Worm (Caenorhabditis elegans): Measurements from ENCODE around the gene F07F6.7.

Gene F07F6.7

ce11 chrII:5429522-5430257 is 6.0 kb upstream of the F07F6.7 start, which contains the start of the genes F07F6.4 and F07F6.2:
F07F6.4 (minus strand) TSS chrII:5429572.
F07F6.2 (plus strand) TSS chrII:5430207.
- TF ChIP-seq lin-38 (GFP tag; IDR thresholded peaks at IDR 0.05) (peak; percentile 46; the same call in 1 of the 2 replicates), pqm-1 (tag; optimal IDR thresholded peaks at IDR 0.05) (peak; percentile 27), dpl-1 (GFP tag; optimal IDR thresholded peaks at IDR 0.05) (peak; percentile 59), ceh-20 (GFP tag; IDR thresholded peaks at IDR 0.05) (no peak), madf-9 (GFP tag; conservative IDR thresholded peaks at IDR 0.05) (no peak), Y105C5A.15 (GFP tag; IDR thresholded peaks at IDR 0.05) (no peak), ces-1 (GFP tag; optimal IDR thresholded peaks at IDR 0.05) (no peak), nhr-6 (tag; optimal IDR thresholded peaks at IDR 0.05) (peak; percentile 15), ZK546.5 (tag; optimal IDR thresholded peaks at IDR 0.05) (no peak), mep-1 (tag; optimal IDR thresholded peaks at IDR 0.05) (peak; percentile 27), mxl-3 (GFP tag; optimal IDR thresholded peaks at IDR 0.05) (peak; percentile 7), hlh-11 (tag; optimal IDR thresholded peaks at IDR 0.05) (no peak), dve-1 (tag; optimal IDR thresholded peaks at IDR 0.05; ENCODE audit: insufficient read depth) (peak; percentile 39), duxl-1 (tag; optimal IDR thresholded peaks at IDR 0.05; ENCODE audit: poor library complexity) (no peak), nhr-10 (tag; optimal IDR thresholded peaks at IDR 0.05) (no peak), arid-1 (GFP tag; conservative IDR thresholded peaks at IDR 0.05) (no peak), lsy-2 (tag; optimal IDR thresholded peaks at IDR 0.05) (peak in 1 of 2 experiments; percentile 64), snpc-1.2 (GFP tag; IDR thresholded peaks at IDR 0.05) (no peak), ama-1 (optimal IDR thresholded peaks at IDR 0.05) (no peak), Y48G9A.11 (GFP tag; IDR thresholded peaks at IDR 0.05) (no peak), Y5F2A.4 (GFP tag; optimal IDR thresholded peaks at IDR 0.05) (no peak), spr-3 (GFP tag; optimal IDR thresholded peaks at IDR 0.05) (no peak), lin-1 (GFP tag; IDR thresholded peaks at IDR 0.05) (no peak), mes-2 (tag; optimal IDR thresholded peaks at IDR 0.05; ENCODE audit: poor library complexity, severe bottlenecking) (peak; percentile 68), dmd-8 (GFP tag; IDR thresholded peaks at IDR 0.05) (no peak), zag-1 (tag; optimal IDR thresholded peaks at IDR 0.05) (no peak), aha-1 (tag) (peak; percentile 90), nhr-11 (tag; optimal IDR thresholded peaks at IDR 0.05) (no peak), snpc-4 (tag; optimal IDR thresholded peaks at IDR 0.05) (no peak), F44E2.7 (GFP tag; IDR thresholded peaks at IDR 0.05) (no peak), sdz-12 (GFP tag; optimal IDR thresholded peaks at IDR 0.05) (no peak)

- TF ChIP-seq nhr-28 (tag; optimal IDR thresholded peaks at IDR 0.05): peak; percentile 19
- no peak for TF ChIP-seq spr-3 (GFP tag; optimal IDR thresholded peaks at IDR 0.05)
- TF ChIP-seq snpc-1.2 (GFP tag; IDR thresholded peaks at IDR 0.05): no peak
- no peak for TF ChIP-seq zag-1 (tag; optimal IDR thresholded peaks at IDR 0.05)
- no peak for TF ChIP-seq ces-1 (GFP tag; optimal IDR thresholded peaks at IDR 0.05)
- TF ChIP-seq daf-19 (GFP tag; conservative IDR thresholded peaks at IDR 0.05): no peak
- no peak for TF ChIP-seq daf-8 (GFP tag; IDR thresholded peaks at IDR 0.05)
- TF ChIP-seq hif-1 (tag; optimal IDR thresholded peaks at IDR 0.05): no peak
- TF ChIP-seq mes-2 (tag; optimal IDR thresholded peaks at IDR 0.05; ENCODE audit: poor library complexity, severe bottlenecking): no peak
Measured at ce11 chrII:5426470-5426869, 2.8 kb upstream of the F07F6.7 start.

DNA sequence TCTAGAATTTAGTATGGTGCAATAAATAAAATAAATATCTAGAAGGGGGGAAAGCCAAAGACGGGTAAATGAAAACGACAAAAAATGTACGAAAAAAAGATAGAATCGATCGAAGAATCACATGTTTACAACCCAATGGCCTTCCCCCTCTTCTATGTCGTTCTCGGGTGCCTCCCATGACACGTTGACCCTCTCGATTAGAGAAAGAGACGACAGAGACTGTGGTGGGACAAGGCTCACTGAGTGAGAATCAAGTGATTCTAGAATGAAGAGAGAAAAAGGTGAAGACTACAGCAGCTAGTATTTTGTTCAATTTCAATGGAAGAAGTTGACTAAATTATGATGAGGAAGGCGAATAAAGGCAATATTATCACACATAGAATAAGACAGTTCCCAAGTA is 2.4 kb upstream of the F07F6.7 start:
- TF ChIP-seq ZK337.2 (GFP tag; IDR thresholded peaks at IDR 0.05) (no peak), rbr-2 (tag; optimal IDR thresholded peaks at IDR 0.05) (no peak), nhr-48 (tag; optimal IDR thresholded peaks at IDR 0.05) (peak; percentile 38), mes-2 (tag; optimal IDR thresholded peaks at IDR 0.05; ENCODE audit: poor library complexity, severe bottlenecking) (peak; percentile 41), jun-1 (tag; optimal IDR thresholded peaks at IDR 0.05) (no peak), mep-1 (tag; optimal IDR thresholded peaks at IDR 0.05) (peak; percentile 78), daf-8 (GFP tag; IDR thresholded peaks at IDR 0.05) (no peak), ztf-11 (tag; optimal IDR thresholded peaks at IDR 0.05) (no peak), nhr-11 (tag; optimal IDR thresholded peaks at IDR 0.05) (no peak), madf-5 (GFP tag; IDR thresholded peaks at IDR 0.05) (no peak), snpc-1.2 (GFP tag; IDR thresholded peaks at IDR 0.05) (no peak), hlh-30 (tag; optimal IDR thresholded peaks at IDR 0.05; ENCODE audit: insufficient read depth) (peak; percentile 97), lin-39 (tag; optimal IDR thresholded peaks at IDR 0.05) (no peak), ceh-62 (tag; optimal IDR thresholded peaks at IDR 0.05) (no peak), tra-1 (GFP tag; IDR thresholded peaks at IDR 0.05) (no peak), zfp-3 (GFP tag; conservative IDR thresholded peaks at IDR 0.05) (no peak), hmg-1.1 (GFP tag; IDR thresholded peaks at IDR 0.05) (no peak), dpl-1 (GFP tag; optimal IDR thresholded peaks at IDR 0.05) (peak; percentile 16)

All from whole organism, L4 larva.